Fruit fly (Drosophila melanogaster): ENCODE data around the gene CG13855.

CG13855 gene

DNA sequence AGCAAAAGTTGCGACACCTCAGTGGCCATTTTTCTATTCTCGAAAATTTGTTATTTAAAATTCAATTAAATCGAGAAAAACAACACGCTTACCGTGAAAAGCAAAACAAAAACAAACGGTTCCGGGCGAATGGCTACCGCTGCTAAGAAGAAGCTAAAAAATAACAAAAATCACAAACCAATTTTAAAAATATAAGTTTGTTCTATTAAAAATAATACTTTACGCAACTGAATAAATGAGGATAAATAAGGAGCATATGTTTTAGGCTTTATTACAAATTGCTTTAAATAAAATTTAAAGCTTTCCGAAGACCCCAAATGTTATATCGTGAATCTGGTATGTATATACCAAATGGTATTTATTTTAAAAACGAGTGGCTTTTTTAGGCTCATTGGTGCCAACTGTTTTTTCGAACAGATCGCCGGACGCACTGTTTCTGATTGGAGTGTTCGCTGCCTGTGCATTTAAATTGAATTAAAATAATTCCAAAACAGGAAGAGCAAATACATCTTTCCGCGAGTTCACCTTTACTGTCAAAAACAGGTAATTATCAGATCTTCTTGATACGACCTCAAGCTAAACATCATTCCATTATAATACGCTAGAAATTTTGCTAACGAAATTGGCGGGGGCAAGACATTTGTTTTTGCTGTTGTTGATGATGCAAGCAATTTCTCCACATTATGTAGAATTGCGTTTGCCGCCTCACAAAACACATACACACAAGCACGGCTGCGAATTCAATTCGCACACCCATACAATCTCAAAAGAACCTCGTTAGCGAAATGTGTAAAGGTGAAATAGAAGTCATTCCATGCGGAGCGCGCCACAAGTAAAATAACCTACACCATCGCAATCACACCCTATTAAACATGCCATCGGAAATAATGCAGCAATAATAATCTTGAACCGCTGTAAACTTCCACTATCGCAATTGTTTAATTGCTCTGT lies 38.3 kb upstream of the CG13855 start, which contains the start of the genes Polr3F and PyK (continued):
- TF ChIP-seq Antp (GFP tag; optimal IDR thresholded peaks at IDR 0.05) (no peak), mirr (GFP tag; optimal IDR thresholded peaks at IDR 0.05) (no peak), CG1647 (GFP tag; optimal IDR thresholded peaks at IDR 0.05) (no peak), vfl (GFP tag; optimal IDR thresholded peaks at IDR 0.05) (no peak), CG12942 (GFP tag; optimal IDR thresholded peaks at IDR 0.05) (no peak), ems (GFP tag; optimal IDR thresholded peaks at IDR 0.05) (no peak), Atf6 (GFP tag; IDR thresholded peaks at IDR 0.05) (peak; percentile 48; the same call in 1 of the 2 replicates), vnd (GFP tag; IDR thresholded peaks at IDR 0.05; ENCODE audit: partially characterized antibody) (no peak), CHES-1-like (GFP tag; optimal IDR thresholded peaks at IDR 0.05) (peak; percentile 44), fd96Cb (tag; optimal IDR thresholded peaks at IDR 0.05) (no peak), esg (GFP tag; conservative IDR thresholded peaks at IDR 0.05) (no peak), stwl (tag; optimal IDR thresholded peaks at IDR 0.05) (peak; percentile 55), row (GFP tag; IDR thresholded peaks at IDR 0.05) (peak; percentile 74), CG14667 (GFP tag; IDR thresholded peaks at IDR 0.05) (no peak), Optix (GFP tag; IDR thresholded peaks at IDR 0.05) (no peak), CG12104 (GFP tag; optimal IDR thresholded peaks at IDR 0.05) (peak; percentile 29), Side (GFP tag; optimal IDR thresholded peaks at IDR 0.05) (no peak), sqz (GFP tag; optimal IDR thresholded peaks at IDR 0.05) (peak; percentile 33), toy (GFP tag; IDR thresholded peaks at IDR 0.05) (no peak), CG1832 (GFP tag; optimal IDR thresholded peaks at IDR 0.05) (no peak), bsh (GFP tag; optimal IDR thresholded peaks at IDR 0.05) (peak in 1 of 2 experiments; percentile 46), CG11723 (GFP tag; optimal IDR thresholded peaks at IDR 0.05) (no peak), CG1603 (tag; optimal IDR thresholded peaks at IDR 0.05) (no peak), Usf (GFP tag; optimal IDR thresholded peaks at IDR 0.05) (no peak), HLH3B (GFP tag; IDR thresholded peaks at IDR 0.05) (no peak), H2.0 (GFP tag; IDR thresholded peaks at IDR 0.05) (no peak), CG4617 (GFP tag; optimal IDR thresholded peaks at IDR 0.05; ENCODE audit: borderline replicate concordance) (peak; percentile 30), CG7786 (GFP tag; optimal IDR thresholded peaks at IDR 0.05) (no peak), sc (optimal IDR thresholded peaks at IDR 0.05) (no peak), sc (GFP tag; optimal IDR thresholded peaks at IDR 0.05) (no peak), Jarid2 (GFP tag; optimal IDR thresholded peaks at IDR 0.05) (peak; percentile 64), slp2 (GFP tag; optimal IDR thresholded peaks at IDR 0.05) (no peak), CG7928 (GFP tag; optimal IDR thresholded peaks at IDR 0.05) (no peak), Hsf (GFP tag; optimal IDR thresholded peaks at IDR 0.05) (peak; percentile 22), Dbx (GFP tag; IDR thresholded peaks at IDR 0.05) (no peak), CG6791 (GFP tag; IDR thresholded peaks at IDR 0.05; ENCODE audit: partially characterized antibody) (no peak), CG31224 (GFP tag; IDR thresholded peaks at IDR 0.05) (no peak), CG8924 (tag; optimal IDR thresholded peaks at IDR 0.05) (peak; percentile 34), gfzf (GFP tag; optimal IDR thresholded peaks at IDR 0.05) (peak; percentile 79), shn (GFP tag; optimal IDR thresholded peaks at IDR 0.05) (no peak), cg (GFP tag; optimal IDR thresholded peaks at IDR 0.05) (peak; percentile 25), mld (GFP tag; IDR thresholded peaks at IDR 0.05; ENCODE audit: partially characterized antibody) (0 out of 3 replicates have a peak, but pooled peaks have one; percentile 24), fru (optimal IDR thresholded peaks at IDR 0.05) (no peak), pum (GFP tag; optimal IDR thresholded peaks at IDR 0.05) (no peak), klu (GFP tag; IDR thresholded peaks at IDR 0.05) (no peak), Mad (GFP tag; optimal IDR thresholded peaks at IDR 0.05) (no peak), CG10979 (tag; optimal IDR thresholded peaks at IDR 0.05) (peak; percentile 1), pzg (GFP tag; optimal IDR thresholded peaks at IDR 0.05) (peak; percentile 60), Oli (tag; optimal IDR thresholded peaks at IDR 0.05) (no peak), HLH54F (GFP tag; optimal IDR thresholded peaks at IDR 0.05) (no peak)
